Fruit fly (Drosophila melanogaster): ENCODE measurements around the gene CG33252.

dm6 chrX:16848978-16849377, 48.0 kb downstream of the CG33252 start:
- TF ChIP-seq CG13204 (GFP tag; optimal IDR thresholded peaks at IDR 0.05), result no peak
- no peak for TF ChIP-seq CG10348 (GFP tag; IDR thresholded peaks at IDR 0.05)
- TF ChIP-seq D1 (tag; optimal IDR thresholded peaks at IDR 0.05), result no peak
- TF ChIP-seq CG15710 (tag; optimal IDR thresholded peaks at IDR 0.05), result no peak
- no peak for TF ChIP-seq CG9948 (tag; optimal IDR thresholded peaks at IDR 0.05)
- peak; percentile 9 for TF ChIP-seq CG8159 (tag; optimal IDR thresholded peaks at IDR 0.05)
- no peak for TF ChIP-seq fd96Ca (GFP tag; IDR thresholded peaks at IDR 0.05)
- no peak for TF ChIP-seq EcR (GFP tag; optimal IDR thresholded peaks at IDR 0.05)
- TF ChIP-seq CG14655 (GFP tag; optimal IDR thresholded peaks at IDR 0.05), result no peak
- no peak for TF ChIP-seq Snoo (tag; optimal IDR thresholded peaks at IDR 0.05)

Data from whole organism, pupa.